Fruit fly (Drosophila melanogaster) whole organism, embryonic: Measurements from ENCODE around the gene CG31249.

Source experiments
- Asciz ChIP-seq: fragments of 200-800 bp; sonication (Bioruptor generic); optimal IDR thresholded peaks from 2 replicates; lab custom pipeline; 2017; ENCODE audit warnings: missing biosample characterization, mild to moderate bottlenecking, missing genetic modification characterization, missing genetic modification reagents
- CG10366 ChIP-seq: fragments of 200-800 bp; sonication (Bioruptor generic); IDR thresholded peaks from 2 replicates; pipeline ENCODE4 v1.3.6; 2022; ENCODE audit warnings: missing biosample characterization, missing genetic modification characterization
- CG10543 ChIP-seq: fragments of 200-800 bp; sonication (Bioruptor generic); optimal IDR thresholded peaks from 3 replicates; lab custom pipeline; 2017; ENCODE audit warnings: missing biosample characterization, mild to moderate bottlenecking, missing genetic modification characterization, moderate library complexity
- CG10959 ChIP-seq: fragments of 200-800 bp; sonication (Bioruptor generic); IDR thresholded peaks from 2 replicates; pipeline ENCODE4 v1.3.6; 2022; ENCODE audit warnings: missing biosample characterization, missing genetic modification characterization
- CG14441 ChIP-seq: fragments of 200-800 bp; sonication (Bioruptor generic); IDR thresholded peaks from 2 replicates; pipeline ENCODE4 v1.3.6; 2022; ENCODE audit warnings: missing biosample characterization, missing genetic modification characterization
- CG2129 ChIP-seq: fragments of 200-800 bp; sonication (Bioruptor generic); IDR thresholded peaks from 2 replicates; pipeline ENCODE4 v1.3.6; 2022; ENCODE audit warnings: missing biosample characterization, missing genetic modification characterization; ENCODE audit not compliant: partially characterized antibody
- CG2678 ChIP-seq: fragments of 200-800 bp; sonication (Bioruptor generic); optimal IDR thresholded peaks from 3 replicates; lab custom pipeline; 2019; ENCODE audit warnings: missing biosample characterization, mild to moderate bottlenecking, missing genetic modification characterization, moderate library complexity
- CG3065 ChIP-seq: fragments of 200-800 bp; sonication (Bioruptor generic); optimal IDR thresholded peaks from 2 replicates; lab custom pipeline; 2016; ENCODE audit warnings: missing biosample characterization, missing genetic modification characterization
- CG33557 ChIP-seq: fragments of 200-800 bp; sonication (Bioruptor generic); optimal IDR thresholded peaks from 2 replicates; lab custom pipeline; 2019; ENCODE audit warnings: missing biosample characterization, mild to moderate bottlenecking, missing genetic modification characterization, moderate library complexity
- CG34224 ChIP-seq: fragments of 200-800 bp; sonication (Bioruptor generic); IDR thresholded peaks from 3 replicates; pipeline ENCODE4 v1.3.6; 2022; ENCODE audit warnings: missing biosample characterization, missing genetic modification characterization; ENCODE audit not compliant: partially characterized antibody
- CG34422 ChIP-seq: fragments of 200-800 bp; sonication (Bioruptor generic); IDR thresholded peaks from 3 replicates; pipeline ENCODE4 v1.3.6; 2022; ENCODE audit warnings: missing biosample characterization, missing genetic modification characterization
- CG3995 ChIP-seq: fragments of 200-800 bp; sonication (Bioruptor generic); optimal IDR thresholded peaks from 3 replicates; lab custom pipeline; 2016; ENCODE audit warnings: missing biosample characterization, missing genetic modification characterization
- CG4617 ChIP-seq: fragments of 200-800 bp; sonication (Bioruptor generic); optimal IDR thresholded peaks from 3 replicates; lab custom pipeline; 2016; ENCODE audit warnings: missing biosample characterization, missing genetic modification characterization, borderline replicate concordance
- CG6175 ChIP-seq: fragments of 200-800 bp; sonication (Bioruptor generic); IDR thresholded peaks from 3 replicates; pipeline ENCODE4 v1.3.6; 2022; ENCODE audit warnings: missing biosample characterization, missing genetic modification characterization
- CG6813 ChIP-seq: fragments of 200-800 bp; sonication (Bioruptor generic); optimal IDR thresholded peaks from 2 replicates; lab custom pipeline; 2017; ENCODE audit warnings: missing biosample characterization, missing genetic modification characterization, mild to moderate bottlenecking, moderate library complexity, missing genetic modification reagents
- CG7928 ChIP-seq: fragments of 200-800 bp; sonication (Bioruptor generic); optimal IDR thresholded peaks from 2 replicates; lab custom pipeline; 2017; ENCODE audit warnings: missing biosample characterization, mild to moderate bottlenecking, missing genetic modification characterization
- CG8388 ChIP-seq: fragments of 200-800 bp; sonication (Bioruptor generic); optimal IDR thresholded peaks from 2 replicates; lab custom pipeline; 2019; ENCODE audit warnings: missing biosample characterization, mild to moderate bottlenecking, missing genetic modification characterization, moderate library complexity
- CG8924 ChIP-seq: fragments of 200-800 bp; optimal IDR thresholded peaks from 3 replicates; lab custom pipeline; 2019; ENCODE audit warnings: missing biosample characterization, mild to moderate bottlenecking, missing genetic modification characterization, moderate library complexity
- D19B ChIP-seq: fragments of 200-800 bp; sonication (Bioruptor generic); optimal IDR thresholded peaks from 2 replicates; lab custom pipeline; 2017; ENCODE audit warnings: missing biosample characterization, mild to moderate bottlenecking, missing genetic modification characterization
- Dek ChIP-seq: fragments of 200-800 bp; sonication (Bioruptor generic); optimal IDR thresholded peaks from 3 replicates; lab custom pipeline; 2019; ENCODE audit warnings: missing biosample characterization, mild to moderate bottlenecking, missing genetic modification characterization, moderate library complexity
- Ets65A ChIP-seq: fragments of 200-800 bp; sonication (Bioruptor generic); peaks from one replicate; lab custom pipeline; 2016; ENCODE audit warnings: missing biosample characterization, missing genetic modification characterization
- Ets97D ChIP-seq: fragments of 200-800 bp; sonication (Bioruptor generic); optimal IDR thresholded peaks from 3 replicates; lab custom pipeline; 2016; ENCODE audit warnings: missing biosample characterization, missing genetic modification characterization
- Hr39 ChIP-seq: fragments of >200 bp; optimal IDR thresholded peaks from 2 replicates; lab custom pipeline; 2017
- Med ChIP-seq: fragments of 200-800 bp; sonication (Bioruptor generic); peaks from one replicate; lab custom pipeline; 2016; ENCODE audit warnings: missing biosample characterization, missing genetic modification characterization, mild to moderate bottlenecking, inconsistent platforms, moderate library complexity
- Mes4 ChIP-seq: fragments of 200-800 bp; sonication (Bioruptor generic); optimal IDR thresholded peaks from 2 replicates; lab custom pipeline; 2016; ENCODE audit warnings: missing biosample characterization, missing genetic modification characterization
- Oaz ChIP-seq: fragments of 200-800 bp; sonication (Bioruptor generic); IDR thresholded peaks from 2 replicates; pipeline ENCODE4 v1.3.6; 2022; ENCODE audit warnings: missing biosample characterization, missing genetic modification characterization
- Optix ChIP-seq: fragments of 200-800 bp; sonication (Bioruptor generic); IDR thresholded peaks from 3 replicates; pipeline ENCODE4 v1.3.6; 2022; ENCODE audit warnings: missing biosample characterization, missing genetic modification characterization
- Rfx ChIP-seq: fragments of 200-800 bp; sonication (Bioruptor generic); IDR thresholded peaks from 2 replicates; pipeline ENCODE4 v1.3.6; 2022; ENCODE audit warnings: missing biosample characterization, missing genetic modification characterization
- Side ChIP-seq: fragments of 200-800 bp; sonication (Bioruptor generic); optimal IDR thresholded peaks from 2 replicates; lab custom pipeline; 2016; ENCODE audit warnings: missing biosample characterization, missing genetic modification characterization
- Six4 ChIP-seq: fragments of 200-800 bp; sonication (Bioruptor generic); optimal IDR thresholded peaks from 2 replicates; lab custom pipeline; 2016; ENCODE audit warnings: missing biosample characterization, missing genetic modification characterization
- TFAM ChIP-seq: fragments of 200-800 bp; sonication (Bioruptor generic); optimal IDR thresholded peaks from 2 replicates; lab custom pipeline; 2017; ENCODE audit warnings: missing biosample characterization, missing genetic modification characterization, inconsistent platforms
- Usf ChIP-seq: fragments of 200-800 bp; sonication (Bioruptor generic); optimal IDR thresholded peaks from 2 replicates; lab custom pipeline; 2017; ENCODE audit warnings: missing genotype, missing biosample characterization, missing genetic modification characterization
- Xrp1 ChIP-seq: fragments of 200-800 bp; sonication (Bioruptor generic); IDR thresholded peaks from 2 replicates; pipeline ENCODE4 v1.3.6; 2022; ENCODE audit warnings: missing biosample characterization, missing genetic modification characterization
- abd-A ChIP-seq: fragments of 200-800 bp; sonication (Bioruptor generic); optimal IDR thresholded peaks from 3 replicates; lab custom pipeline; 2019; ENCODE audit warnings: missing biosample characterization, mild to moderate bottlenecking, missing genetic modification characterization, moderate library complexity
- ac ChIP-seq: fragments of 200-800 bp; sonication (Bioruptor generic); optimal IDR thresholded peaks from 3 replicates; lab custom pipeline; 2017; ENCODE audit warnings: missing biosample characterization, mild to moderate bottlenecking, missing genetic modification characterization
- al ChIP-seq: fragments of 200-800 bp; sonication (Bioruptor generic); IDR thresholded peaks from 2 replicates; pipeline ENCODE4 v1.3.6; 2022; ENCODE audit warnings: missing biosample characterization, missing genetic modification characterization
- bowl ChIP-seq: fragments of 200-800 bp; sonication (Bioruptor generic); IDR thresholded peaks from 2 replicates; pipeline ENCODE4 v1.3.6; 2022; ENCODE audit warnings: missing biosample characterization, missing genetic modification characterization
- dimm ChIP-seq: fragments of 200-800 bp; sonication (Bioruptor generic); IDR thresholded peaks from 2 replicates; pipeline ENCODE4 v1.3.6; 2022; ENCODE audit warnings: missing biosample characterization, missing genetic modification characterization
- gcm ChIP-seq: fragments of 200-800 bp; sonication (Bioruptor generic); optimal IDR thresholded peaks from 2 replicates; lab custom pipeline; 2019; ENCODE audit warnings: missing biosample characterization, mild to moderate bottlenecking, missing genetic modification characterization, moderate library complexity
- gem ChIP-seq: fragments of 200-800 bp; sonication (Bioruptor generic); optimal IDR thresholded peaks from 2 replicates; lab custom pipeline; 2019; ENCODE audit warnings: missing biosample characterization, mild to moderate bottlenecking, missing genetic modification characterization, moderate library complexity
- grau ChIP-seq: fragments of 200-800 bp; optimal IDR thresholded peaks from 3 replicates; lab custom pipeline; 2019; ENCODE audit warnings: missing biosample characterization, mild to moderate bottlenecking, missing genetic modification characterization, moderate library complexity
- ind ChIP-seq: fragments of 200-800 bp; sonication (Bioruptor generic); optimal IDR thresholded peaks from 3 replicates; lab custom pipeline; 2016; ENCODE audit warnings: missing biosample characterization, missing genetic modification characterization
- kah ChIP-seq: fragments of 200-800 bp; sonication (Bioruptor generic); optimal IDR thresholded peaks from 2 replicates; lab custom pipeline; 2018; ENCODE audit warnings: missing biosample characterization, mild to moderate bottlenecking, missing genetic modification characterization
- mld ChIP-seq: fragments of 200-800 bp; sonication (Bioruptor generic); IDR thresholded peaks from 3 replicates; pipeline ENCODE4 v1.3.6; 2022; ENCODE audit warnings: missing biosample characterization, missing genetic modification characterization; ENCODE audit not compliant: partially characterized antibody
- pb ChIP-seq: fragments of 200-800 bp; sonication (Bioruptor generic); optimal IDR thresholded peaks from 3 replicates; lab custom pipeline; 2016; ENCODE audit warnings: missing biosample characterization, missing genetic modification characterization
- peb ChIP-seq: fragments of 200-800 bp; sonication (Bioruptor generic); IDR thresholded peaks from 2 replicates; pipeline ENCODE4 v1.3.6; 2022; ENCODE audit warnings: missing biosample characterization, missing genetic modification characterization
- pnt ChIP-seq: fragments of 200-800 bp; sonication (Bioruptor generic); optimal IDR thresholded peaks from 3 replicates; lab custom pipeline; 2016; ENCODE audit warnings: missing biosample characterization, missing genetic modification characterization
- scrt ChIP-seq: fragments of 200-800 bp; sonication (Bioruptor generic); optimal IDR thresholded peaks from 2 replicates; lab custom pipeline; 2018; ENCODE audit warnings: missing biosample characterization, mild to moderate bottlenecking, missing genetic modification characterization, moderate library complexity
- tio ChIP-seq: fragments of 200-800 bp; sonication (Bioruptor generic); optimal IDR thresholded peaks from 2 replicates; lab custom pipeline; 2017; ENCODE audit warnings: missing biosample characterization, missing genetic modification characterization, inconsistent platforms
- tna ChIP-seq: fragments of 200-800 bp; sonication (Bioruptor generic); IDR thresholded peaks from 2 replicates; pipeline ENCODE4 v1.3.6; 2022; ENCODE audit warnings: missing biosample characterization, missing genetic modification characterization; ENCODE audit not compliant: partially characterized antibody
- zen ChIP-seq: fragments of 200-800 bp; sonication (Bioruptor generic); optimal IDR thresholded peaks from 3 replicates; lab custom pipeline; 2018; ENCODE audit warnings: missing biosample characterization, mild to moderate bottlenecking, missing genetic modification characterization, moderate library complexity

CG31249 gene

DNA sequence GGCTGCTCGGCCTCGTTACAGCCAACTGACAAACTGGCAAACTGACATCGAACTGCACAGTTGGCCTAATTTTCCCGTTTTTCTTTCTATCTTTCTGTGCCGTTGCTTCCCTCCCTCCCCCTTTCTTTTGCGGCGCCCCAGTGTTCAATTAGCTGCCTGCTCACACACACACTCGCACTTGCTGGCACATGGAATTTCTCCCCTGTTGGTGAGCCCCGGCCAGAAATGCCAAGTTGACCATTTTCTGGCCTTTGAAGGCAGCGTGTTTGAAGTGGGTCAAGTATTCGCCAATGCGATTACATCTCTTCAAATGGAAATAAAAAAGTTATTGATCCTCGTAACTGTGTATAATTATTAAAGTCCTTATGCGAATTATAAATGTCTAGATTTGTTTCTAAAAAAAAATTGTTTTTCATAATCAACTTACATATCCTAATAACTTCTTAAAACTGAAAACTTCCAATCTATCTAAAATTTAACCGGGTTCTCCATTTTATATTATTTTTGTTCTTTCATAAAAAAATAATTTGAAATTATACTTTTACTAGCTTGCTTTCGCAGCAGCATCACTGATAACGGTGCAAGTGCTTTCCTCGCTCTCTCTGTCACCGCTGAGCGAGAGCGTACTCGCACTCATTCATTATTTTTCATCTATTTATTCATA, 6.1 kb downstream of the CG31249 start (continued):
- no peak for TF ChIP-seq CG7928
- no peak for TF ChIP-seq ind
- no peak for TF ChIP-seq bowl (GFP tag; lab: Robert Waterston, UW)
- no peak for TF ChIP-seq CG3065 (GFP tag; lab: Kevin White, UChicago)
- no peak for TF ChIP-seq Usf
- no peak for TF ChIP-seq Hr39 (lab: Kevin White, UChicago)
- no peak for TF ChIP-seq CG14441 (GFP tag; lab: Robert Waterston, UW)
- peak; percentile 17 for TF ChIP-seq CG6813 (GFP tag; lab: Kevin White, UChicago)
- TF ChIP-seq CG34422, result no peak; the same call in 2 of the 3 replicates
- TF ChIP-seq Ets97D (GFP tag; lab: Kevin White, UChicago), result no peak
- no peak for TF ChIP-seq abd-A (tag; lab: Kevin White, UChicago)
- TF ChIP-seq pnt, result no peak
- no peak for TF ChIP-seq Oaz (GFP tag; lab: Robert Waterston, UW)
- no peak for TF ChIP-seq ac (GFP tag; lab: Kevin White, UChicago)
- TF ChIP-seq CG8388, result peak; percentile 52
- TF ChIP-seq Asciz (GFP tag; lab: Kevin White, UChicago), result peak; percentile 57
- TF ChIP-seq Xrp1 (GFP tag; lab: Robert Waterston, UW), result peak; percentile 33; the same call in 1 of the 2 replicates
- no peak for TF ChIP-seq Side (GFP tag; lab: Kevin White, UChicago)
- no peak for TF ChIP-seq Rfx (GFP tag; lab: Robert Waterston, UW)
- no peak for TF ChIP-seq Optix (GFP tag; lab: Robert Waterston, UW)
- no peak for TF ChIP-seq pb (GFP tag; lab: Kevin White, UChicago)
- no peak for TF ChIP-seq tna (GFP tag; lab: Robert Waterston, UW)
- peak; percentile 72 for TF ChIP-seq gem (tag; lab: Kevin White, UChicago)
- TF ChIP-seq grau (tag; lab: Kevin White, UChicago), result peak; percentile 58
- TF ChIP-seq mld (GFP tag; lab: Robert Waterston, UW), result no peak
- TF ChIP-seq CG33557 (GFP tag; lab: Kevin White, UChicago), result peak; percentile 17
- no peak for TF ChIP-seq TFAM (GFP tag; lab: Kevin White, UChicago)
- TF ChIP-seq CG4617, result no peak
- peak; percentile 49 for TF ChIP-seq Ets65A (GFP tag; lab: Kevin White, UChicago)
- TF ChIP-seq tio (GFP tag; lab: Kevin White, UChicago), result no peak
- no peak for TF ChIP-seq CG2129
- no peak for TF ChIP-seq Dek (tag; lab: Kevin White, UChicago)
- peak; percentile 54 for TF ChIP-seq zen (tag; lab: Kevin White, UChicago)
- TF ChIP-seq CG2678 (tag; lab: Kevin White, UChicago), result peak; percentile 70
- no peak for TF ChIP-seq CG10366
- peak; percentile 40 for TF ChIP-seq CG8924 (tag; lab: Kevin White, UChicago)
- no peak for TF ChIP-seq dimm
- no peak for TF ChIP-seq CG6175
- TF ChIP-seq scrt (GFP tag; lab: Kevin White, UChicago), result no peak
- TF ChIP-seq Six4 (GFP tag; lab: Kevin White, UChicago), result peak; percentile 46
- TF ChIP-seq al (GFP tag; lab: Robert Waterston, UW), result no peak
- TF ChIP-seq CG34224 (GFP tag; lab: Robert Waterston, UW), result no peak
- TF ChIP-seq CG3995 (GFP tag; lab: Kevin White, UChicago), result no peak
- TF ChIP-seq CG10959 (GFP tag; lab: Robert Waterston, UW), result no peak
- TF ChIP-seq kah, result no peak
- no peak for TF ChIP-seq CG10543 (GFP tag; lab: Kevin White, UChicago)
- TF ChIP-seq gcm (GFP tag; lab: Kevin White, UChicago), result peak; percentile 9
- no peak for TF ChIP-seq D19B
- TF ChIP-seq peb, result no peak
- no peak for TF ChIP-seq Mes4 (GFP tag; lab: Kevin White, UChicago)
- peak; percentile 58 for TF ChIP-seq Med (GFP tag; lab: Kevin White, UChicago)
